Worm (Caenorhabditis elegans): ENCODE measurements around the gene his-61.

DNA sequence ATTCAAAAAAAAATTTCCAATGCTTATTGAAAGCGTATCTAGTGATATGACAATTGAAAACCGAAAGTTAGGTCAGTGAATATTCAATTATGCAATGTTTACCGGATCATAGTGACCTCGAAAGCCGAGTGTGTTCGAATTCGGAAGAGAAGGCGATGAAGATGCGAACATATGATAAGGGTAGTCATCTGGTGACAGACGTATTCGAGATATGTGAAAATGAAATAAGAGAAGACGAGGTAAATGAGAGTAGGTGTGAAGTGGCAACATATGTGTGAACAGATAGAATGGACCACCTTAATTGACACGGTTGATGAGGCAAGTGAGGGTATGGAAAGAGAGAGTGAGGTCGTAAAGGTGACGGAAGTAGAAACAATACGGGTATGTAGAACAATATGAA is 31.1 kb downstream of the his-61 start:
- TF ChIP-seq ets-4 (GFP tag; optimal IDR thresholded peaks at IDR 0.05) (no peak), sea-2 (GFP tag; IDR thresholded peaks at IDR 0.05) (no peak), ceh-91 (GFP tag; IDR thresholded peaks at IDR 0.05) (no peak), hsf-1 (GFP tag; IDR thresholded peaks at IDR 0.05) (no peak)

Measured in whole organism, young adult.